Fruit fly (Drosophila melanogaster) whole organism, embryonic: ENCODE measurements around the gene CG11456.

Experiments
- B-H2 ChIP-seq: fragments of 200-800 bp; sonication (Bioruptor generic); optimal IDR thresholded peaks from 2 replicates; lab custom pipeline; 2018; ENCODE audit warnings: missing biosample characterization, mild to moderate bottlenecking, missing genetic modification characterization
- Blimp-1 ChIP-seq: fragments of 200-800 bp; sonication (Bioruptor generic); optimal IDR thresholded peaks from 3 replicates; lab custom pipeline; 2018; ENCODE audit warnings: missing biosample characterization, missing genetic modification characterization, mild to moderate bottlenecking, moderate library complexity, missing genetic modification reagents
- CG10321 ChIP-seq: fragments of 200-800 bp; sonication (Bioruptor generic); IDR thresholded peaks from 2 replicates; pipeline ENCODE4 v1.3.6; 2022; ENCODE audit warnings: missing biosample characterization, missing genetic modification characterization
- CG10565 ChIP-seq: fragments of 200-800 bp; sonication (Bioruptor generic); optimal IDR thresholded peaks from 3 replicates; lab custom pipeline; 2016; ENCODE audit warnings: missing biosample characterization, mild to moderate bottlenecking, missing genetic modification characterization
- CG12391 ChIP-seq: fragments of 200-800 bp; sonication (Bioruptor generic); optimal IDR thresholded peaks from 3 replicates; lab custom pipeline; 2018; ENCODE audit warnings: missing biosample characterization, mild to moderate bottlenecking, missing genetic modification characterization, moderate library complexity
- CG13287 ChIP-seq: fragments of 200-800 bp; sonication (Bioruptor generic); IDR thresholded peaks from 2 replicates; pipeline ENCODE4 v1.3.6; 2022; ENCODE audit warnings: missing biosample characterization, missing genetic modification characterization; ENCODE audit not compliant: partially characterized antibody
- CG13296 ChIP-seq: fragments of 200-800 bp; sonication (Bioruptor generic); optimal IDR thresholded peaks from 3 replicates; lab custom pipeline; 2018; ENCODE audit warnings: missing biosample characterization, mild to moderate bottlenecking, missing genetic modification characterization
- CG15479 ChIP-seq: fragments of 200-800 bp; sonication (Bioruptor generic); optimal IDR thresholded peaks from 3 replicates; lab custom pipeline; 2019; ENCODE audit warnings: missing biosample characterization, mild to moderate bottlenecking, missing genetic modification characterization, moderate library complexity
- CG15514 ChIP-seq: fragments of 200-800 bp; sonication (Bioruptor generic); optimal IDR thresholded peaks from 3 replicates; lab custom pipeline; 2017; ENCODE audit warnings: missing biosample characterization, missing genetic modification characterization, mild to moderate bottlenecking, moderate library complexity, missing genetic modification reagents
- CG16863 ChIP-seq: fragments of 200-800 bp; sonication (Bioruptor generic); optimal IDR thresholded peaks from 3 replicates; lab custom pipeline; 2016; ENCODE audit warnings: missing biosample characterization, missing genetic modification characterization
- CG17385 ChIP-seq: fragments of 200-800 bp; sonication (Bioruptor generic); optimal IDR thresholded peaks from 3 replicates; lab custom pipeline; 2018; ENCODE audit warnings: missing biosample characterization, mild to moderate bottlenecking, missing genetic modification characterization
- CG17612 ChIP-seq: fragments of 200-800 bp; sonication (Bioruptor generic); IDR thresholded peaks from 2 replicates; pipeline ENCODE4 v1.3.6; 2022; ENCODE audit warnings: missing biosample characterization, missing genetic modification characterization
- CG2889 ChIP-seq: fragments of 200-800 bp; sonication (Bioruptor generic); IDR thresholded peaks from 3 replicates; pipeline ENCODE4 v1.3.6; 2022; ENCODE audit warnings: missing biosample characterization, missing genetic modification characterization
- CG31365 ChIP-seq: fragments of 200-800 bp; sonication (Bioruptor generic); optimal IDR thresholded peaks from 2 replicates; lab custom pipeline; 2018; ENCODE audit warnings: missing biosample characterization, mild to moderate bottlenecking, missing genetic modification characterization
- CG32767 ChIP-seq: fragments of 200-800 bp; sonication (Bioruptor generic); IDR thresholded peaks from 2 replicates; pipeline ENCODE4 v1.3.6; 2022; ENCODE audit warnings: missing biosample characterization, missing genetic modification characterization
- CG33213 ChIP-seq: fragments of 200-800 bp; sonication (Bioruptor generic); optimal IDR thresholded peaks from 3 replicates; lab custom pipeline; 2016; ENCODE audit warnings: missing biosample characterization, missing genetic modification characterization
- CG3847 ChIP-seq: fragments of 200-800 bp; sonication (Bioruptor generic); IDR thresholded peaks from 2 replicates; pipeline ENCODE4 v1.3.6; 2022; ENCODE audit warnings: missing biosample characterization, missing genetic modification characterization
- CG6654 ChIP-seq: fragments of 200-800 bp; sonication (Bioruptor generic); optimal IDR thresholded peaks from 2 replicates; lab custom pipeline; 2017; ENCODE audit warnings: missing biosample characterization, mild to moderate bottlenecking, missing genetic modification characterization
- CG6683 ChIP-seq: fragments of 200-800 bp; sonication (Bioruptor generic); optimal IDR thresholded peaks from 2 replicates; lab custom pipeline; 2017; ENCODE audit warnings: missing biosample characterization, mild to moderate bottlenecking, missing genetic modification characterization, missing genetic modification reagents
- CG8290 ChIP-seq, 3 experiments: fragments of 200-800 bp; sonication (Bioruptor generic); optimal IDR thresholded peaks; 2 replicates each; lab custom pipeline; 2016 to 2019; ENCODE audit warnings: missing biosample characterization in 3 of 3, missing genetic modification characterization in 3 of 3, mild to moderate bottlenecking in 2 of 3, moderate library complexity in 1 of 3
- CG9797 ChIP-seq: fragments of 200-800 bp; sonication (Bioruptor generic); optimal IDR thresholded peaks from 3 replicates; lab custom pipeline; 2018; ENCODE audit warnings: missing biosample characterization, mild to moderate bottlenecking, missing genetic modification characterization
- Dad ChIP-seq: fragments of 200-800 bp; sonication (Bioruptor generic); optimal IDR thresholded peaks from 3 replicates; lab custom pipeline; 2016; ENCODE audit warnings: missing biosample characterization, missing genetic modification characterization
- Gsc ChIP-seq: fragments of 200-800 bp; sonication (Bioruptor generic); IDR thresholded peaks from 2 replicates; pipeline ENCODE4 v1.3.6; 2022; ENCODE audit warnings: missing biosample characterization, missing genetic modification characterization
- HHEX ChIP-seq: fragments of 200-800 bp; sonication (Bioruptor generic); optimal IDR thresholded peaks from 3 replicates; lab custom pipeline; 2017; ENCODE audit warnings: missing biosample characterization, mild to moderate bottlenecking, missing genetic modification characterization, missing genetic modification reagents
- HLH54F ChIP-seq: fragments of 200-800 bp; sonication (Bioruptor generic); optimal IDR thresholded peaks from 3 replicates; lab custom pipeline; 2016; ENCODE audit warnings: missing biosample characterization, missing genetic modification characterization
- HmgZ ChIP-seq: fragments of 200-800 bp; sonication (Bioruptor generic); optimal IDR thresholded peaks from 2 replicates; lab custom pipeline; 2018; ENCODE audit warnings: missing biosample characterization, mild to moderate bottlenecking, missing genetic modification characterization
- Hr78 ChIP-seq, 2 experiments: fragments of 200-800 bp in 1 of 2; fragments of >200 bp in 1 of 2; sonication (Bioruptor generic) in 1 of 2; optimal IDR thresholded peaks; 2 replicates each; lab custom pipeline; 2017 to 2019; ENCODE audit warnings: missing biosample characterization in 2 of 2, missing genetic modification characterization in 2 of 2, mild to moderate bottlenecking in 1 of 2, moderate library complexity in 1 of 2
- Oaz ChIP-seq: fragments of 200-800 bp; sonication (Bioruptor generic); IDR thresholded peaks from 2 replicates; pipeline ENCODE4 v1.3.6; 2022; ENCODE audit warnings: missing biosample characterization, missing genetic modification characterization
- Opbp ChIP-seq: fragments of 200-800 bp; sonication (Bioruptor generic); IDR thresholded peaks from 3 replicates; pipeline ENCODE4 v1.3.6; 2022; ENCODE audit warnings: missing biosample characterization, missing genetic modification characterization; ENCODE audit not compliant: partially characterized antibody
- Scr ChIP-seq: fragments of 200-800 bp; sonication (Bioruptor generic); IDR thresholded peaks from 2 replicates; pipeline ENCODE4 v1.3.6; 2022; ENCODE audit warnings: missing biosample characterization, missing genetic modification characterization; ENCODE audit not compliant: partially characterized antibody
- Sin3A ChIP-seq: fragments of >200 bp; optimal IDR thresholded peaks from 2 replicates; lab custom pipeline; 2018
- Sox102F ChIP-seq: fragments of 200-800 bp; sonication (Bioruptor generic); optimal IDR thresholded peaks from 2 replicates; lab custom pipeline; 2018; ENCODE audit warnings: missing biosample characterization, mild to moderate bottlenecking, missing genetic modification characterization, moderate library complexity
- Trl ChIP-seq, 3 experiments: fragments of >200 bp in 2 of 3; fragments of 200-800 bp in 1 of 3; sonication (Bioruptor generic) in 1 of 3; optimal IDR thresholded peaks; 2 replicates in 1 of 3; 3 replicates in 2 of 3; lab custom pipeline; 2016 to 2017; ENCODE audit warnings: missing biosample characterization in 1 of 3, missing genetic modification characterization in 1 of 3
- Vsx1 ChIP-seq: fragments of 200-800 bp; sonication (Bioruptor generic); optimal IDR thresholded peaks from 2 replicates; lab custom pipeline; 2017; ENCODE audit warnings: missing biosample characterization, mild to moderate bottlenecking, missing genetic modification characterization, missing genetic modification reagents
- YL-1 ChIP-seq: fragments of 200-800 bp; sonication (Bioruptor generic); optimal IDR thresholded peaks from 3 replicates; lab custom pipeline; 2017; ENCODE audit warnings: missing biosample characterization, mild to moderate bottlenecking, missing genetic modification characterization
- croc ChIP-seq: fragments of 200-800 bp; sonication (Bioruptor generic); conservative IDR thresholded peaks from 3 replicates; pipeline ENCODE4 v1.3.6; 2022; ENCODE audit warnings: missing biosample characterization, missing genetic modification characterization
- crp ChIP-seq, 2 experiments: fragments of 200-800 bp; sonication (Bioruptor generic); optimal IDR thresholded peaks; 2 replicates in 1 of 2; 3 replicates in 1 of 2; lab custom pipeline; 2017; ENCODE audit warnings: missing biosample characterization in 2 of 2, missing genetic modification characterization in 2 of 2, mild to moderate bottlenecking in 1 of 2, moderate library complexity in 1 of 2
- ems ChIP-seq: fragments of 200-800 bp; sonication (Bioruptor generic); optimal IDR thresholded peaks from 3 replicates; lab custom pipeline; 2016; ENCODE audit warnings: missing biosample characterization, missing genetic modification characterization
- mld ChIP-seq: fragments of 200-800 bp; sonication (Bioruptor generic); IDR thresholded peaks from 3 replicates; pipeline ENCODE4 v1.3.6; 2022; ENCODE audit warnings: missing biosample characterization, missing genetic modification characterization; ENCODE audit not compliant: partially characterized antibody
- nerfin-1 ChIP-seq: fragments of 200-800 bp; sonication (Bioruptor generic); optimal IDR thresholded peaks from 3 replicates; lab custom pipeline; 2019; ENCODE audit warnings: missing biosample characterization, mild to moderate bottlenecking, missing genetic modification characterization, moderate library complexity
- oc ChIP-seq: fragments of 200-800 bp; sonication (Bioruptor generic); optimal IDR thresholded peaks from 2 replicates; lab custom pipeline; 2018; ENCODE audit warnings: missing biosample characterization, mild to moderate bottlenecking, missing genetic modification characterization, moderate library complexity
- onecut ChIP-seq: fragments of 200-800 bp; sonication (Bioruptor generic); IDR thresholded peaks from 2 replicates; pipeline ENCODE4 v1.3.6; 2022; ENCODE audit warnings: missing biosample characterization, missing genetic modification characterization
- org-1 ChIP-seq: fragments of 200-800 bp; sonication (Bioruptor generic); optimal IDR thresholded peaks from 2 replicates; lab custom pipeline; 2017; ENCODE audit warnings: missing biosample characterization, missing genetic modification characterization
- pnt ChIP-seq: fragments of 200-800 bp; sonication (Bioruptor generic); optimal IDR thresholded peaks from 3 replicates; lab custom pipeline; 2016; ENCODE audit warnings: missing biosample characterization, missing genetic modification characterization
- pum ChIP-seq: fragments of 200-800 bp; sonication (Bioruptor generic); optimal IDR thresholded peaks from 2 replicates; lab custom pipeline; 2016; ENCODE audit warnings: missing biosample characterization, missing genetic modification characterization
- pzg ChIP-seq: fragments of 200-800 bp; sonication (Bioruptor generic); optimal IDR thresholded peaks from 3 replicates; lab custom pipeline; 2018; ENCODE audit warnings: missing biosample characterization, mild to moderate bottlenecking, missing genetic modification characterization, moderate library complexity
- sens-2 ChIP-seq: fragments of 200-800 bp; sonication (Bioruptor generic); IDR thresholded peaks from 2 replicates; pipeline ENCODE4 v1.3.6; 2022; ENCODE audit warnings: missing biosample characterization, missing genetic modification characterization
- unc-4 ChIP-seq: fragments of 200-800 bp; sonication (Bioruptor generic); IDR thresholded peaks from 2 replicates; pipeline ENCODE4 v1.3.6; 2022; ENCODE audit warnings: missing biosample characterization, missing genetic modification characterization; ENCODE audit not compliant: partially characterized antibody
- zfh1 ChIP-seq: fragments of 200-800 bp; sonication (Bioruptor generic); IDR thresholded peaks from 3 replicates; pipeline ENCODE4 v1.3.6; 2022; ENCODE audit warnings: missing biosample characterization, missing genetic modification characterization

CG11456 gene

dm6 chr3L:20800208-20800607, 41.6 kb upstream of the CG11456 start, which contains the start of gene Spc105R (continued):
- TF ChIP-seq Scr (peak; percentile 39), ems (no peak), oc (tag; lab: Kevin White, UChicago) (no peak), Sox102F (GFP tag; lab: Kevin White, UChicago) (no peak), pzg (peak; percentile 76), Trl (optimal IDR thresholded peaks at IDR 0.05; lab: Kevin White, UChicago) (no peak), Trl (GFP tag; optimal IDR thresholded peaks at IDR 0.05; lab: Kevin White, UChicago) (no peak), CG33213 (GFP tag; lab: Kevin White, UChicago) (peak; percentile 73), croc (GFP tag; lab: Robert Waterston, UW) (no peak), B-H2 (GFP tag; lab: Kevin White, UChicago) (no peak), CG17612 (GFP tag; lab: Robert Waterston, UW) (no peak), sens-2 (GFP tag; lab: Robert Waterston, UW) (no peak), HmgZ (peak; percentile 7), pum (GFP tag; lab: Kevin White, UChicago) (no peak), YL-1 (peak; percentile 54), Dad (no peak), CG15479 (no peak), mld (GFP tag; lab: Robert Waterston, UW) (no peak), CG9797 (peak; percentile 82), CG13287 (GFP tag; lab: Robert Waterston, UW) (peak; percentile 56; the same call in 1 of the 2 replicates), CG15514 (peak; percentile 25), Sin3A (lab: Kevin White, UChicago) (peak; percentile 47), unc-4 (peak; percentile 50), HLH54F (GFP tag; lab: Kevin White, UChicago) (no peak), CG10565 (GFP tag; lab: Kevin White, UChicago) (no peak), Blimp-1 (GFP tag; lab: Kevin White, UChicago) (no peak), CG2889 (GFP tag; lab: Robert Waterston, UW) (no peak), nerfin-1 (tag; lab: Kevin White, UChicago) (no peak), CG6654 (no peak), CG12391 (tag; lab: Kevin White, UChicago) (no peak), CG8290 (GFP tag; optimal IDR thresholded peaks at IDR 0.05; lab: Kevin White, UChicago) (no peak), CG8290 (tag; optimal IDR thresholded peaks at IDR 0.05; lab: Kevin White, UChicago) (no peak), org-1 (GFP tag; lab: Kevin White, UChicago) (no peak), Opbp (peak; percentile 57; the same call in 1 of the 3 replicates), CG13296 (GFP tag; lab: Kevin White, UChicago) (no peak), crp (GFP tag; optimal IDR thresholded peaks at IDR 0.05; lab: Kevin White, UChicago) (no peak), CG32767 (GFP tag; lab: Robert Waterston, UW) (no peak), zfh1 (GFP tag; lab: Robert Waterston, UW) (no peak), Hr78 (GFP tag; optimal IDR thresholded peaks at IDR 0.05; lab: Kevin White, UChicago) (no peak), CG31365 (no peak), Gsc (GFP tag; lab: Robert Waterston, UW) (no peak), CG6683 (GFP tag; lab: Kevin White, UChicago) (no peak), CG17385 (GFP tag; lab: Kevin White, UChicago) (no peak), CG10321 (no peak), HHEX (GFP tag; lab: Kevin White, UChicago) (no peak), Oaz (no peak), CG3847 (GFP tag; lab: Robert Waterston, UW) (0 out of 2 replicates have a peak, but pooled peaks have one; percentile 25), Vsx1 (GFP tag; lab: Kevin White, UChicago) (no peak), onecut (GFP tag; lab: Robert Waterston, UW) (no peak), CG16863 (GFP tag; lab: Kevin White, UChicago) (no peak), pnt (GFP tag; lab: Kevin White, UChicago) (no peak)
